Fruit fly (Drosophila melanogaster): ENCODE results near the gene CG31697.

Gene CG31697

dm6 chr2L:19572496-19573317 lies 37.5 kb downstream of the CG31697 start (continued):
- 0 out of 3 replicates have a peak, but pooled peaks have one; percentile 33 for TF ChIP-seq HLH4C (GFP tag; IDR thresholded peaks at IDR 0.05; ENCODE audit: partially characterized antibody)
- TF ChIP-seq CG11504 (tag; optimal IDR thresholded peaks at IDR 0.05): peak; percentile 80
- peak; percentile 63 for TF ChIP-seq Oli (tag; optimal IDR thresholded peaks at IDR 0.05)
- peak; percentile 55 for TF ChIP-seq schlank (tag; optimal IDR thresholded peaks at IDR 0.05)
- peak; percentile 66 for TF ChIP-seq Hsf (GFP tag; optimal IDR thresholded peaks at IDR 0.05)
- peak; percentile 23 for TF ChIP-seq CG18764 (GFP tag; optimal IDR thresholded peaks at IDR 0.05)
- TF ChIP-seq salm (tag; optimal IDR thresholded peaks at IDR 0.05): no peak
- TF ChIP-seq CG30020 (tag; optimal IDR thresholded peaks at IDR 0.05): peak; percentile 29
- peak; percentile 57 for TF ChIP-seq odd (GFP tag; optimal IDR thresholded peaks at IDR 0.05)
- TF ChIP-seq CG7556 (GFP tag; optimal IDR thresholded peaks at IDR 0.05): peak; percentile 76
- peak; percentile 78 for TF ChIP-seq CG3281 (GFP tag; optimal IDR thresholded peaks at IDR 0.05)
- TF ChIP-seq pzg (GFP tag; optimal IDR thresholded peaks at IDR 0.05): no peak
- no peak for TF ChIP-seq ham (GFP tag; IDR thresholded peaks at IDR 0.05)
- TF ChIP-seq Hmr (GFP tag; optimal IDR thresholded peaks at IDR 0.05): peak; percentile 82
- peak; percentile 37 for TF ChIP-seq Atf-2 (GFP tag; optimal IDR thresholded peaks at IDR 0.05)
- TF ChIP-seq ab (GFP tag; optimal IDR thresholded peaks at IDR 0.05): no peak
- TF ChIP-seq crp (GFP tag; optimal IDR thresholded peaks at IDR 0.05): no peak
- peak; percentile 90 for TF ChIP-seq CG2120 (GFP tag; optimal IDR thresholded peaks at IDR 0.05)
- TF ChIP-seq CG1647 (GFP tag; optimal IDR thresholded peaks at IDR 0.05): peak; percentile 19
- TF ChIP-seq rib (GFP tag; IDR thresholded peaks at IDR 0.05): no peak
- TF ChIP-seq CG1603 (tag; optimal IDR thresholded peaks at IDR 0.05): peak; percentile 62
- TF ChIP-seq CG7786 (GFP tag; optimal IDR thresholded peaks at IDR 0.05): peak; percentile 54
- no peak for TF ChIP-seq CG17328 (GFP tag; IDR thresholded peaks at IDR 0.05)
- TF ChIP-seq CG3065 (GFP tag; optimal IDR thresholded peaks at IDR 0.05): no peak
- TF ChIP-seq sob (GFP tag; IDR thresholded peaks at IDR 0.05): peak; percentile 28; the same call in 1 of the 2 replicates
- peak; percentile 56 for TF ChIP-seq esg (GFP tag; conservative IDR thresholded peaks at IDR 0.05)
- peak; percentile 59 for TF ChIP-seq Dek (tag; optimal IDR thresholded peaks at IDR 0.05)
- peak; percentile 53; the same call in 1 of the 2 replicates for TF ChIP-seq chm (GFP tag; IDR thresholded peaks at IDR 0.05)
- no peak for TF ChIP-seq CG43689 (GFP tag; IDR thresholded peaks at IDR 0.05)
- TF ChIP-seq Ssrp (tag; optimal IDR thresholded peaks at IDR 0.05): peak; percentile 56
- TF ChIP-seq CHES-1-like (GFP tag; optimal IDR thresholded peaks at IDR 0.05): peak; percentile 28
- TF ChIP-seq cad (GFP tag; optimal IDR thresholded peaks at IDR 0.05): no peak
- TF ChIP-seq ttk (GFP tag; IDR thresholded peaks at IDR 0.05): 0 out of 2 replicates have a peak, but pooled peaks have one; percentile 6
- no peak for TF ChIP-seq CG10321 (GFP tag; IDR thresholded peaks at IDR 0.05)
- no peak for TF ChIP-seq CG17186 (GFP tag; optimal IDR thresholded peaks at IDR 0.05)
- TF ChIP-seq ase (GFP tag; IDR thresholded peaks at IDR 0.05): 0 out of 3 replicates have a peak, but pooled peaks have one; percentile 14
- no peak for TF ChIP-seq ash1 (GFP tag; optimal IDR thresholded peaks at IDR 0.05)
- peak; percentile 49 for TF ChIP-seq Abd-B (GFP tag; optimal IDR thresholded peaks at IDR 0.05)
- no peak for TF ChIP-seq ERR (GFP tag; optimal IDR thresholded peaks at IDR 0.05)
- no peak for TF ChIP-seq tna (GFP tag; IDR thresholded peaks at IDR 0.05; ENCODE audit: partially characterized antibody)
- no peak for TF ChIP-seq fd64A (GFP tag; optimal IDR thresholded peaks at IDR 0.05)
- TF ChIP-seq CG4328 (GFP tag; optimal IDR thresholded peaks at IDR 0.05): no peak
- TF ChIP-seq CG7928 (GFP tag; optimal IDR thresholded peaks at IDR 0.05): peak; percentile 23
- no peak for TF ChIP-seq BEAF-32 (GFP tag; optimal IDR thresholded peaks at IDR 0.05)
- TF ChIP-seq pita (GFP tag; optimal IDR thresholded peaks at IDR 0.05): no peak
- peak; percentile 12 for TF ChIP-seq bab2 (GFP tag; optimal IDR thresholded peaks at IDR 0.05)
- peak; percentile 30 for TF ChIP-seq CG3407 (GFP tag; optimal IDR thresholded peaks at IDR 0.05)
- TF ChIP-seq Optix (GFP tag; IDR thresholded peaks at IDR 0.05): no peak
- TF ChIP-seq CG15514 (GFP tag; optimal IDR thresholded peaks at IDR 0.05): peak; percentile 66

All from whole organism, embryonic.